Worm (Caenorhabditis elegans) whole organism, early embryonic: ENCODE data around the gene wht-7.

ENCODE experiments used
- F13C5.2 ChIP-seq: sonication (generic microtip); optimal IDR thresholded peaks from 2 replicates; lab custom pipeline; 2017; ENCODE audit warnings: mild to moderate bottlenecking, missing genetic modification characterization, inconsistent platforms, missing compliant biosample characterization
- ama-1 ChIP-seq: fragments of 150-350 bp; optimal IDR thresholded peaks from 2 replicates; lab custom pipeline; 2014
- ceh-13 ChIP-seq: fragments of 200-800 bp; sonication (Bioruptor generic); optimal IDR thresholded peaks from 2 replicates; lab custom pipeline; 2018; ENCODE audit warnings: mild to moderate bottlenecking, missing genetic modification characterization, missing compliant biosample characterization
- flt-1 ChIP-seq: fragments of 200-800 bp; sonication (Bioruptor generic); IDR thresholded peaks from 2 replicates; pipeline ENCODE4 v1.3.6; 2022; ENCODE audit warnings: missing genetic modification characterization, missing compliant biosample characterization
- hmbx-1 ChIP-seq: sonication (generic microtip); optimal IDR thresholded peaks from 2 replicates; lab custom pipeline; 2016; ENCODE audit warnings: mild to moderate bottlenecking, missing genetic modification characterization, missing compliant biosample characterization
- hnd-1 ChIP-seq: sonication (generic microtip); optimal IDR thresholded peaks from 2 replicates; lab custom pipeline; 2016; ENCODE audit warnings: missing genetic modification characterization, missing compliant biosample characterization
- scrt-1 ChIP-seq: fragments of 200-800 bp; sonication (Bioruptor generic); IDR thresholded peaks from 2 replicates; pipeline ENCODE4 v1.3.6; 2022; ENCODE audit warnings: missing genetic modification characterization, missing compliant biosample characterization
- tbx-11 ChIP-seq: fragments of 200-800 bp; sonication (Bioruptor generic); IDR thresholded peaks from 2 replicates; pipeline ENCODE4 v1.3.6; 2022; ENCODE audit warnings: missing genetic modification characterization, missing compliant biosample characterization
- tbx-37 ChIP-seq: fragments of 200-800 bp; sonication (Bioruptor generic); conservative IDR thresholded peaks from 2 replicates; pipeline ENCODE4 v1.3.6; 2022; ENCODE audit warnings: missing genetic modification reagents, missing genetic modification characterization, missing compliant biosample characterization
- tra-4 ChIP-seq: sonication (generic microtip); optimal IDR thresholded peaks from 2 replicates; lab custom pipeline; 2017; ENCODE audit warnings: missing genetic modification characterization, missing compliant biosample characterization

- TF ChIP-seq tra-4 (tag; lab: Kevin White, UChicago) (no peak), tbx-37 (no peak), tbx-11 (no peak), hnd-1 (tag; lab: Kevin White, UChicago) (no peak), hmbx-1 (no peak), ama-1 (lab: Kevin White, UChicago) (no peak), F13C5.2 (tag; lab: Kevin White, UChicago) (no peak), flt-1 (GFP tag; lab: Robert Waterston, UW) (no peak), scrt-1 (GFP tag; lab: Robert Waterston, UW) (no peak), ceh-13 (GFP tag; lab: Kevin White, UChicago) (no peak)
Observed at ce11 chrIII:6123647-6124046, 25.8 kb downstream of the wht-7 start.
